Worm (Caenorhabditis elegans) whole organism, L2 larva: Measurements from ENCODE around the gene mog-1.

Experiments
- C34F6.9 ChIP-seq: fragments of 150-350 bp; optimal IDR thresholded peaks from 2 replicates; lab custom pipeline; 2014; ENCODE audit warnings: missing biosample characterization, missing genetic modification characterization
- F13H6.1 ChIP-seq: sonication (generic microtip); optimal IDR thresholded peaks from 2 replicates; lab custom pipeline; 2016; ENCODE audit warnings: missing genetic modification characterization, missing compliant biosample characterization
- R02D3.7 ChIP-seq: fragments of 150-350 bp; optimal IDR thresholded peaks from 2 replicates; lab custom pipeline; 2014; ENCODE audit warnings: missing biosample characterization, missing genetic modification characterization
- ZK546.5 ChIP-seq: sonication (generic microtip); optimal IDR thresholded peaks from 2 replicates; lab custom pipeline; 2017; ENCODE audit warnings: missing biosample characterization, missing genetic modification characterization
- alr-1 ChIP-seq: fragments of 150-350 bp; optimal IDR thresholded peaks from 2 replicates; lab custom pipeline; 2014; ENCODE audit warnings: missing biosample characterization, missing genetic modification characterization
- aly-2 ChIP-seq: fragments of 150-350 bp; optimal IDR thresholded peaks from 2 replicates; lab custom pipeline; 2014; ENCODE audit warnings: missing biosample characterization, missing genetic modification characterization
- ama-1 ChIP-seq: fragments of 150-350 bp; optimal IDR thresholded peaks from 2 replicates; lab custom pipeline; 2018; ENCODE audit warnings: inconsistent platforms
- ceh-16 ChIP-seq: fragments of 150-350 bp; optimal IDR thresholded peaks from 2 replicates; lab custom pipeline; 2014; ENCODE audit warnings: missing biosample characterization, missing genetic modification characterization
- ceh-82 ChIP-seq: fragments of 150-350 bp; optimal IDR thresholded peaks from 2 replicates; lab custom pipeline; 2014; ENCODE audit warnings: missing biosample characterization, missing genetic modification characterization
- crh-2 ChIP-seq: sonication (generic microtip); optimal IDR thresholded peaks from 2 replicates; lab custom pipeline; 2017; ENCODE audit warnings: missing biosample characterization, missing genetic modification characterization
- dmd-4 ChIP-seq: sonication (generic microtip); optimal IDR thresholded peaks from 2 replicates; lab custom pipeline; 2017; ENCODE audit warnings: missing biosample characterization, missing genetic modification characterization
- egl-27 ChIP-seq: sonication (generic microtip); optimal IDR thresholded peaks from 3 replicates; lab custom pipeline; 2017; ENCODE audit warnings: missing biosample characterization, missing genetic modification reagents, missing genetic modification characterization
- elt-3 ChIP-seq: sonication (generic microtip); optimal IDR thresholded peaks from 2 replicates; lab custom pipeline; 2017; ENCODE audit warnings: missing biosample characterization, missing genetic modification characterization
- fos-1 ChIP-seq: fragments of 150-350 bp; optimal IDR thresholded peaks from 2 replicates; lab custom pipeline; 2014; ENCODE audit warnings: missing biosample characterization, missing genetic modification characterization
- gmeb-1 ChIP-seq: fragments of 150-350 bp; optimal IDR thresholded peaks from 2 replicates; lab custom pipeline; 2014; ENCODE audit warnings: missing biosample characterization, missing genetic modification characterization
- lin-11 ChIP-seq: fragments of 150-350 bp; sonication (generic microtip); optimal IDR thresholded peaks from 2 replicates; lab custom pipeline; 2014; ENCODE audit warnings: missing biosample characterization, missing genetic modification characterization, inconsistent platforms, mixed read lengths
- lin-39 ChIP-seq: fragments of 150-350 bp; optimal IDR thresholded peaks from 2 replicates; lab custom pipeline; 2014; ENCODE audit warnings: missing biosample characterization, missing genetic modification reagents, missing genetic modification characterization
- mab-5 ChIP-seq: fragments of 150-350 bp; optimal IDR thresholded peaks from 2 replicates; lab custom pipeline; 2014; ENCODE audit warnings: missing biosample characterization, missing genetic modification characterization
- mbf-1 ChIP-seq: sonication (generic microtip); optimal IDR thresholded peaks from 2 replicates; lab custom pipeline; 2017; ENCODE audit warnings: missing biosample characterization, missing genetic modification characterization
- mdl-1 ChIP-seq, 2 experiments: fragments of 150-350 bp in 1 of 2; sonication (generic microtip) in 1 of 2; optimal IDR thresholded peaks; 2 replicates each; lab custom pipeline; 2017; ENCODE audit warnings: missing biosample characterization in 2 of 2, missing genetic modification characterization in 2 of 2
- nhr-12 ChIP-seq: fragments of 150-350 bp; optimal IDR thresholded peaks from 2 replicates; lab custom pipeline; 2014; ENCODE audit warnings: missing biosample characterization, missing genetic modification characterization
- nhr-129 ChIP-seq: fragments of 150-350 bp; optimal IDR thresholded peaks from 2 replicates; lab custom pipeline; 2014; ENCODE audit warnings: missing biosample characterization, missing genetic modification characterization
- nhr-23 ChIP-seq: fragments of 150-350 bp; optimal IDR thresholded peaks from 2 replicates; lab custom pipeline; 2014; ENCODE audit warnings: missing biosample characterization, missing genetic modification reagents, missing genetic modification characterization
- nhr-6 ChIP-seq: fragments of 150-350 bp; optimal IDR thresholded peaks from 2 replicates; lab custom pipeline; 2014; ENCODE audit warnings: missing biosample characterization, missing genetic modification characterization
- nhr-77 ChIP-seq: fragments of 150-350 bp; optimal IDR thresholded peaks from 2 replicates; lab custom pipeline; 2014; ENCODE audit warnings: missing biosample characterization, missing genetic modification characterization
- peb-1 ChIP-seq: fragments of 150-350 bp; optimal IDR thresholded peaks from 2 replicates; lab custom pipeline; 2014; ENCODE audit warnings: missing biosample characterization, missing genetic modification characterization
- sem-4 ChIP-seq: fragments of 150-350 bp; optimal IDR thresholded peaks from 2 replicates; lab custom pipeline; 2014; ENCODE audit warnings: missing biosample characterization, missing genetic modification reagents, missing genetic modification characterization
- skn-1 ChIP-seq: sonication (generic microtip); optimal IDR thresholded peaks from 2 replicates; lab custom pipeline; 2017; ENCODE audit warnings: missing biosample characterization, missing genetic modification characterization
- sma-3 ChIP-seq: sonication (generic microtip); optimal IDR thresholded peaks from 2 replicates; lab custom pipeline; 2016; ENCODE audit warnings: missing genetic modification reagents, missing genetic modification characterization, missing compliant biosample characterization
- sma-9 ChIP-seq, 2 experiments: fragments of 150-350 bp in 1 of 2; sonication (generic microtip) in 1 of 2; optimal IDR thresholded peaks; 2 replicates each; lab custom pipeline; 2014 to 2016; ENCODE audit warnings: missing genetic modification characterization in 2 of 2, mild to moderate bottlenecking in 1 of 2, missing biosample characterization in 1 of 2, missing compliant biosample characterization in 1 of 2, missing genetic modification reagents in 1 of 2, moderate library complexity in 1 of 2
- snpc-4 ChIP-seq: fragments of 150-350 bp; optimal IDR thresholded peaks from 2 replicates; lab custom pipeline; 2014; ENCODE audit warnings: missing biosample characterization, missing genetic modification characterization
- unc-39 ChIP-seq: fragments of 150-350 bp; optimal IDR thresholded peaks from 2 replicates; lab custom pipeline; 2014; ENCODE audit warnings: missing biosample characterization, missing genetic modification characterization
- unc-55 ChIP-seq: fragments of 150-350 bp; sonication (generic microtip); optimal IDR thresholded peaks from 3 replicates; lab custom pipeline; 2014; ENCODE audit warnings: missing biosample characterization, missing genetic modification reagents, missing genetic modification characterization
- unc-62 ChIP-seq: fragments of 150-350 bp; optimal IDR thresholded peaks from 2 replicates; lab custom pipeline; 2014; ENCODE audit warnings: missing biosample characterization, missing genetic modification reagents, missing genetic modification characterization
- zag-1 ChIP-seq: fragments of 150-350 bp; optimal IDR thresholded peaks from 2 replicates; lab custom pipeline; 2014; ENCODE audit warnings: missing biosample characterization, missing genetic modification characterization
- ztf-4 ChIP-seq: fragments of 150-350 bp; optimal IDR thresholded peaks from 2 replicates; lab custom pipeline; 2014; ENCODE audit warnings: missing biosample characterization, missing genetic modification characterization

mog-1 gene

DNA sequence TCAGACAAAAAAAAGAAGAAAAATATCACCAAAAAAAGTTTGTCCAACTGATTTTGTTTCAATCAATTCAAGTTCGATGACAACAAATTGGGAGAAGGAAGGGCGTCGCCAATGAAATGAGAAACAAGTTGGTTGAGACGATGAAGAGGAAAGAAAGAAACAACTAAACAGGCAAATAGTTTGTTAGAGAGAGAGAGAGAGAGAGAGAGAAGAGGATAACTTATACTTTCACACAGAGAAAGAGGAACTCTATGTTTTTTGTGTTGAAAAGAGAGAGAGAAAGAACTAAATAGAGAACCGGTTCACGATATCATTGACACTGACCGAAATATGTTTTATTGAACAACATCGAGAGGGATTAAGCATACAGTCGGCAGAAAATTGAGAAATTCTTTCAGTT lies 48.4 kb downstream of the mog-1 start (continued):
- TF ChIP-seq nhr-129 (no peak), ama-1 (lab: Kevin White, UChicago) (no peak), dmd-4 (tag; lab: Kevin White, UChicago) (no peak), unc-39 (tag; lab: Kevin White, UChicago) (no peak), gmeb-1 (tag; lab: Kevin White, UChicago) (no peak), mab-5 (tag; lab: Kevin White, UChicago) (no peak)
- TF ChIP-seq, all 48 proteins: peak for 4

DNA sequence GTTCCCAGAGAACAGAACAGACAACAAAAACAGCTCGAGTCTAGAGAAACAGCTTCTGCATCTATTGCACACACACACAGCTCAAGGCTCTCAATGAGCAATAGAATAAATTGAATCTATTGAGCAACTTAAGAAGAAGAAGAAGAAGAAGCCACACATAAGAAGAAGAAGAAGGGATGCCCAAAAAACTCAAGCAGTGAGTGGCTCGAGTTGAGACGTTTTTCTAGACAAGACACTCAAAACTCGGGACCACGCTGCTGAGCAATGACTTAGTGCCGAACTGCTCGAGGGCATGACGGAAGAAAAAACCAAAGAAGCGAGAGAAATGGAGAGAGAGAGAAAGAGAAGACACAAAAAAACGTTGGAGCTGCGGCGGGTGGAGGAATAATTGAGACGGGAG lies 50.7 kb downstream of the mog-1 start:
- TF ChIP-seq zag-1, result no peak
- no peak for TF ChIP-seq peb-1 (tag; lab: Kevin White, UChicago)
- TF ChIP-seq fos-1 (tag; lab: Kevin White, UChicago), result peak; percentile 16
- TF ChIP-seq nhr-6 (tag; lab: Kevin White, UChicago), result no peak
- TF ChIP-seq lin-39 (tag; lab: Kevin White, UChicago), result no peak
- no peak for TF ChIP-seq nhr-77 (tag; lab: Kevin White, UChicago)
- TF ChIP-seq mdl-1 (tag; optimal IDR thresholded peaks at IDR 0.05; lab: Kevin White, UChicago), result no peak
- no peak for TF ChIP-seq crh-2
- TF ChIP-seq alr-1 (tag; lab: Kevin White, UChicago), result no peak
- peak; percentile 66 for TF ChIP-seq C34F6.9 (tag; lab: Kevin White, UChicago)
- TF ChIP-seq aly-2 (tag; lab: Kevin White, UChicago), result no peak
- TF ChIP-seq snpc-4 (tag; lab: Kevin White, UChicago), result no peak
- no peak for TF ChIP-seq elt-3 (tag; lab: Kevin White, UChicago)
- no peak for TF ChIP-seq sem-4 (tag; lab: Kevin White, UChicago)
- TF ChIP-seq ama-1 (lab: Kevin White, UChicago), result peak; percentile 16
- TF ChIP-seq nhr-23 (tag; lab: Kevin White, UChicago), result no peak
- TF ChIP-seq ZK546.5 (tag; lab: Kevin White, UChicago), result no peak
- TF ChIP-seq unc-39 (tag; lab: Kevin White, UChicago), result no peak
- peak; percentile 8 for TF ChIP-seq sma-9 (GFP tag; optimal IDR thresholded peaks at IDR 0.05; lab: Kevin White, UChicago)
- no peak for TF ChIP-seq sma-9 (tag; optimal IDR thresholded peaks at IDR 0.05; lab: Kevin White, UChicago)
- TF ChIP-seq ztf-4, result no peak
- no peak for TF ChIP-seq sma-3 (GFP tag; lab: Kevin White, UChicago)
- TF ChIP-seq nhr-129, result peak; percentile 78
- no peak for TF ChIP-seq skn-1 (tag; lab: Kevin White, UChicago)
- no peak for TF ChIP-seq lin-11
- TF ChIP-seq unc-55 (GFP tag; lab: Kevin White, UChicago), result peak; percentile 3
- TF ChIP-seq mbf-1, result no peak
- no peak for TF ChIP-seq unc-62 (GFP tag; lab: Kevin White, UChicago)
- no peak for TF ChIP-seq egl-27 (tag; lab: Kevin White, UChicago)
- TF ChIP-seq ceh-16 (tag; lab: Kevin White, UChicago), result no peak
- TF ChIP-seq gmeb-1 (tag; lab: Kevin White, UChicago), result no peak

- TF ChIP-seq C34F6.9 (tag; lab: Kevin White, UChicago) (peak; percentile 49), nhr-12 (no peak), ceh-82 (tag; lab: Kevin White, UChicago) (no peak), fos-1 (tag; lab: Kevin White, UChicago) (peak; percentile 59), crh-2 (peak; percentile 21), F13H6.1 (tag; lab: Kevin White, UChicago) (no peak), unc-55 (GFP tag; lab: Kevin White, UChicago) (peak; percentile 42), ceh-16 (tag; lab: Kevin White, UChicago) (no peak), ztf-4 (no peak), elt-3 (tag; lab: Kevin White, UChicago) (no peak), mdl-1 (tag; optimal IDR thresholded peaks at IDR 0.05; lab: Kevin White, UChicago) (no peak), unc-62 (GFP tag; lab: Kevin White, UChicago) (no peak), peb-1 (tag; lab: Kevin White, UChicago) (no peak), R02D3.7 (tag; lab: Kevin White, UChicago) (no peak), gmeb-1 (tag; lab: Kevin White, UChicago) (peak; percentile 26), skn-1 (tag; lab: Kevin White, UChicago) (no peak), sma-3 (GFP tag; lab: Kevin White, UChicago) (no peak)
Measured at ce11 chrIII:9903694-9904292, 52.2 kb downstream of the mog-1 start.
